Fruit fly (Drosophila melanogaster): ENCODE measurements around the gene CG10336.

CG10336 gene

dm6 chr2L:18693877-18694723, 4.8 kb downstream of the CG10336 start (continued):
- TF ChIP-seq CG6791 (GFP tag; IDR thresholded peaks at IDR 0.05; ENCODE audit: partially characterized antibody) (no peak), sens (GFP tag) (peak; percentile 93), sna (GFP tag; IDR thresholded peaks at IDR 0.05; ENCODE audit: partially characterized antibody) (no peak), CG17829 (tag; optimal IDR thresholded peaks at IDR 0.05) (peak; percentile 30), nmo (GFP tag; optimal IDR thresholded peaks at IDR 0.05) (peak; percentile 9), abd-A (tag; optimal IDR thresholded peaks at IDR 0.05) (no peak), fu2 (GFP tag; optimal IDR thresholded peaks at IDR 0.05) (peak; percentile 55), Hmr (GFP tag; optimal IDR thresholded peaks at IDR 0.05) (peak; percentile 63), CG4424 (GFP tag; optimal IDR thresholded peaks at IDR 0.05) (peak; percentile 63), crol (GFP tag; IDR thresholded peaks at IDR 0.05) (no peak), Oaz (GFP tag; IDR thresholded peaks at IDR 0.05) (no peak), Lpt (GFP tag; optimal IDR thresholded peaks at IDR 0.05) (no peak), cad (GFP tag; optimal IDR thresholded peaks at IDR 0.05) (no peak), en (GFP tag; optimal IDR thresholded peaks at IDR 0.05) (peak; percentile 45), Stat92E (GFP tag; optimal IDR thresholded peaks at IDR 0.05) (no peak), fd3F (GFP tag; optimal IDR thresholded peaks at IDR 0.05) (no peak), Vsx1 (GFP tag; optimal IDR thresholded peaks at IDR 0.05) (no peak), Sry-β (GFP tag; optimal IDR thresholded peaks at IDR 0.05) (no peak), crc (GFP tag; optimal IDR thresholded peaks at IDR 0.05) (peak; percentile 47), emc (GFP tag; optimal IDR thresholded peaks at IDR 0.05) (no peak), CG1832 (GFP tag; optimal IDR thresholded peaks at IDR 0.05) (no peak), bsh (GFP tag; optimal IDR thresholded peaks at IDR 0.05) (peak; percentile 17 to 53), zen2 (GFP tag; IDR thresholded peaks at IDR 0.05; ENCODE audit: partially characterized antibody) (no peak), CG6272 (GFP tag; IDR thresholded peaks at IDR 0.05) (peak; percentile 41; the same call in 1 of the 2 replicates), CG12236 (GFP tag; optimal IDR thresholded peaks at IDR 0.05) (peak; percentile 35), vfl (GFP tag; optimal IDR thresholded peaks at IDR 0.05) (peak; percentile 1), CG15269 (tag; optimal IDR thresholded peaks at IDR 0.05) (peak; percentile 45), Aef1 (GFP tag; IDR thresholded peaks at IDR 0.05) (peak; percentile 78), Hr78 (GFP tag; optimal IDR thresholded peaks at IDR 0.05) (no peak), HLHmδ (GFP tag; optimal IDR thresholded peaks at IDR 0.05) (no peak), CG11247 (GFP tag; IDR thresholded peaks at IDR 0.05) (peak; percentile 71), B-H2 (GFP tag; optimal IDR thresholded peaks at IDR 0.05) (peak; percentile 75), CG13894 (tag; optimal IDR thresholded peaks at IDR 0.05) (peak; percentile 84), lmd (GFP tag; IDR thresholded peaks at IDR 0.05) (peak; percentile 55), rib (GFP tag; IDR thresholded peaks at IDR 0.05) (peak; percentile 68), dm (GFP tag; optimal IDR thresholded peaks at IDR 0.05) (peak; percentile 66), Hsf (GFP tag; optimal IDR thresholded peaks at IDR 0.05) (peak; percentile 51), pan (optimal IDR thresholded peaks at IDR 0.05) (no peak), pan (GFP tag; optimal IDR thresholded peaks at IDR 0.05 in 1 of 2, IDR thresholded peaks at IDR 0.05 in 1 of 2) (peak in 1 of 2 experiments; percentile 78), zfh1 (GFP tag; IDR thresholded peaks at IDR 0.05) (peak; percentile 59; the same call in 1 of the 3 replicates), CG2199 (GFP tag; IDR thresholded peaks at IDR 0.05) (peak; percentile 74; the same call in 2 of the 3 replicates), ato (GFP tag; IDR thresholded peaks at IDR 0.05; ENCODE audit: partially characterized antibody) (no peak), hb (GFP tag; IDR thresholded peaks at IDR 0.05; ENCODE audit: partially characterized antibody) (no peak), Sry-δ (GFP tag; optimal IDR thresholded peaks at IDR 0.05) (peak; percentile 33), gcm (GFP tag; optimal IDR thresholded peaks at IDR 0.05) (no peak), corto (GFP tag; optimal IDR thresholded peaks at IDR 0.05) (no peak), crp (GFP tag; optimal IDR thresholded peaks at IDR 0.05) (peak; percentile 43 to 79), aop (GFP tag; IDR thresholded peaks at IDR 0.05) (peak; percentile 35; the same call in 1 of the 2 replicates)
